Worm (Caenorhabditis elegans) whole organism, L1 larva: ENCODE results near the gene unc-16.

Experiments
- C04F5.9 ChIP-seq: sonication (generic microtip); optimal IDR thresholded peaks from 2 replicates; lab custom pipeline; 2016; ENCODE audit warnings: missing genetic modification characterization, missing compliant biosample characterization
- C16A3.4 ChIP-seq: fragments of 150-350 bp; optimal IDR thresholded peaks from 2 replicates; lab custom pipeline; 2014; ENCODE audit warnings: missing biosample characterization, missing genetic modification characterization
- C34B4.2 ChIP-seq: sonication (generic microtip); optimal IDR thresholded peaks from 2 replicates; lab custom pipeline; 2017; ENCODE audit warnings: mild to moderate bottlenecking, missing genetic modification characterization, missing compliant biosample characterization
- F16B12.6 ChIP-seq: fragments of 150-350 bp; optimal IDR thresholded peaks from 2 replicates; lab custom pipeline; 2014; ENCODE audit warnings: missing biosample characterization, missing genetic modification characterization
- Y116A8C.19 ChIP-seq: sonication (generic microtip); optimal IDR thresholded peaks from 2 replicates; lab custom pipeline; 2016; ENCODE audit warnings: missing compliant biosample characterization, missing genetic modification characterization, borderline replicate concordance
- aha-1 ChIP-seq: fragments of 150-350 bp; optimal IDR thresholded peaks from 2 replicates; lab custom pipeline; 2014; ENCODE audit warnings: missing biosample characterization, missing genetic modification characterization
- blmp-1 ChIP-seq: fragments of 150-350 bp; optimal IDR thresholded peaks from 2 replicates; lab custom pipeline; 2014; ENCODE audit warnings: missing biosample characterization, missing genetic modification characterization
- ceh-82 ChIP-seq, 3 experiments: fragments of 150-350 bp in 1 of 3; sonication (generic microtip) in 2 of 3; optimal IDR thresholded peaks; 2 replicates each; lab custom pipeline; 2014 to 2017; ENCODE audit warnings: missing biosample characterization in 3 of 3, missing genetic modification characterization in 3 of 3
- ces-1 ChIP-seq: fragments of 150-350 bp; optimal IDR thresholded peaks from 2 replicates; lab custom pipeline; 2014; ENCODE audit warnings: missing biosample characterization, missing genetic modification reagents, missing genetic modification characterization
- dpl-1 ChIP-seq, 3 experiments: fragments of 150-350 bp in 2 of 3; sonication (generic microtip) in 1 of 3; optimal IDR thresholded peaks; 2 replicates each; lab custom pipeline; 2014 to 2017; ENCODE audit warnings: missing biosample characterization in 3 of 3, missing genetic modification characterization in 3 of 3, missing genetic modification reagents in 3 of 3
- efl-1 ChIP-seq, 4 experiments: fragments of 150-350 bp; optimal IDR thresholded peaks in 3 of 4; peaks in 1 of 4; 1 replicate in 1 of 4; 2 replicates in 3 of 4; lab custom pipeline; 2014; ENCODE audit warnings: missing biosample characterization in 2 of 4, missing genetic modification characterization in 2 of 4, missing genetic modification reagents in 2 of 4
- elt-2 ChIP-seq: sonication (generic microtip); optimal IDR thresholded peaks from 2 replicates; lab custom pipeline; 2016; ENCODE audit warnings: missing genetic modification characterization, mild to moderate bottlenecking, inconsistent platforms, missing compliant biosample characterization, missing genetic modification reagents
- fkh-10 ChIP-seq: sonication (generic microtip); optimal IDR thresholded peaks from 2 replicates; lab custom pipeline; 2017; ENCODE audit warnings: missing biosample characterization, missing genetic modification reagents, missing genetic modification characterization
- grh-1 ChIP-seq: fragments of 200-800 bp; sonication (Bioruptor generic); IDR thresholded peaks from 2 replicates; pipeline ENCODE4 v1.3.6; 2022; ENCODE audit warnings: missing genetic modification reagents, missing genetic modification characterization, missing compliant biosample characterization
- hlh-17 ChIP-seq: fragments of 200-800 bp; sonication (Bioruptor generic); optimal IDR thresholded peaks from 2 replicates; lab custom pipeline; 2018; ENCODE audit warnings: missing genetic modification characterization, mild to moderate bottlenecking, missing compliant biosample characterization, moderate library complexity, borderline replicate concordance
- hpl-2 ChIP-seq: fragments of 150-350 bp; optimal IDR thresholded peaks from 2 replicates; lab custom pipeline; 2014; ENCODE audit warnings: missing biosample characterization, missing genetic modification reagents, missing genetic modification characterization
- irx-1 ChIP-seq: sonication (generic microtip); optimal IDR thresholded peaks from 2 replicates; lab custom pipeline; 2016; ENCODE audit warnings: missing genetic modification characterization, missing compliant biosample characterization
- isw-1 ChIP-seq: fragments of 200-800 bp; sonication (Bioruptor generic); IDR thresholded peaks from 2 replicates; pipeline ENCODE4 v1.3.6; 2022; ENCODE audit warnings: missing genetic modification characterization, missing compliant biosample characterization
- jun-1 ChIP-seq: fragments of 150-350 bp; optimal IDR thresholded peaks from 2 replicates; lab custom pipeline; 2014; ENCODE audit warnings: missing biosample characterization, missing genetic modification reagents, missing genetic modification characterization
- lin-14 ChIP-seq: fragments of 200-800 bp; sonication (Bioruptor generic); optimal IDR thresholded peaks from 2 replicates; lab custom pipeline; 2018; ENCODE audit warnings: mild to moderate bottlenecking, missing genetic modification characterization, moderate library complexity, missing compliant biosample characterization
- lin-35 ChIP-seq, 2 experiments: fragments of 150-350 bp; optimal IDR thresholded peaks; 2 replicates each; lab custom pipeline; 2014; ENCODE audit warnings: missing biosample characterization in 2 of 2, missing genetic modification characterization in 2 of 2, missing genetic modification reagents in 2 of 2
- lir-3 ChIP-seq: sonication (generic microtip); optimal IDR thresholded peaks from 2 replicates; lab custom pipeline; 2016; ENCODE audit warnings: mild to moderate bottlenecking, missing genetic modification characterization, moderate library complexity, missing compliant biosample characterization; ENCODE audit not compliant: poor library complexity
- lsy-2 ChIP-seq, 2 experiments: fragments of 150-350 bp; optimal IDR thresholded peaks; 2 replicates each; lab custom pipeline; 2014; ENCODE audit warnings: missing biosample characterization in 2 of 2, missing genetic modification characterization in 2 of 2
- mab-9 ChIP-seq: fragments of 200-800 bp; sonication (Bioruptor generic); IDR thresholded peaks from 2 replicates; pipeline ENCODE4 v1.3.6; 2022; ENCODE audit warnings: missing genetic modification reagents, missing genetic modification characterization, missing compliant biosample characterization
- mep-1 ChIP-seq: fragments of 150-350 bp; optimal IDR thresholded peaks from 2 replicates; lab custom pipeline; 2014; ENCODE audit warnings: missing biosample characterization, missing genetic modification characterization
- nhr-19 ChIP-seq: fragments of 200-800 bp; sonication (Bioruptor generic); conservative IDR thresholded peaks from 2 replicates; pipeline ENCODE4 v1.3.6; 2022; ENCODE audit warnings: missing genetic modification characterization, missing compliant biosample characterization
- nhr-20 ChIP-seq: sonication (generic microtip); optimal IDR thresholded peaks from 2 replicates; lab custom pipeline; 2016; ENCODE audit warnings: mild to moderate bottlenecking, missing genetic modification characterization, missing compliant biosample characterization
- nhr-237 ChIP-seq: fragments of 150-350 bp; optimal IDR thresholded peaks from 2 replicates; lab custom pipeline; 2014; ENCODE audit warnings: missing biosample characterization, missing genetic modification characterization
- nhr-28 ChIP-seq: fragments of 150-350 bp; optimal IDR thresholded peaks from 2 replicates; lab custom pipeline; 2014; ENCODE audit warnings: missing biosample characterization, missing genetic modification characterization
- nhr-71 ChIP-seq: sonication (generic microtip); optimal IDR thresholded peaks from 2 replicates; lab custom pipeline; 2016; ENCODE audit warnings: mild to moderate bottlenecking, missing genetic modification characterization, moderate library complexity, missing compliant biosample characterization
- nhr-84 ChIP-seq: sonication (generic microtip); optimal IDR thresholded peaks from 2 replicates; lab custom pipeline; 2017; ENCODE audit warnings: missing biosample characterization, missing genetic modification characterization
- nhr-90 ChIP-seq: sonication (generic microtip); optimal IDR thresholded peaks from 2 replicates; lab custom pipeline; 2016; ENCODE audit warnings: mild to moderate bottlenecking, missing genetic modification characterization, missing compliant biosample characterization; ENCODE audit not compliant: poor library complexity
- pag-3 ChIP-seq: sonication (generic microtip); optimal IDR thresholded peaks from 2 replicates; lab custom pipeline; 2017; ENCODE audit warnings: missing genetic modification characterization, mild to moderate bottlenecking, missing compliant biosample characterization, antibody characterized with exemption, borderline replicate concordance; ENCODE audit not compliant: insufficient read depth
- skn-1 ChIP-seq: fragments of 150-350 bp; optimal IDR thresholded peaks from 2 replicates; lab custom pipeline; 2014; ENCODE audit warnings: missing biosample characterization, missing genetic modification characterization
- snpc-4 ChIP-seq: fragments of 150-350 bp; optimal IDR thresholded peaks from 2 replicates; lab custom pipeline; 2014; ENCODE audit warnings: missing biosample characterization, missing genetic modification characterization
- snu-23 ChIP-seq: sonication (generic microtip); optimal IDR thresholded peaks from 2 replicates; lab custom pipeline; 2016; ENCODE audit warnings: missing genetic modification characterization, missing compliant biosample characterization
- sox-4 ChIP-seq: sonication (generic microtip); optimal IDR thresholded peaks from 2 replicates; lab custom pipeline; 2016; ENCODE audit warnings: missing genetic modification characterization, missing compliant biosample characterization
- sup-37 ChIP-seq: fragments of 200-800 bp; sonication (Bioruptor generic); optimal IDR thresholded peaks from 2 replicates; lab custom pipeline; 2018; ENCODE audit warnings: mild to moderate bottlenecking, missing genetic modification characterization, missing compliant biosample characterization
- tbx-2 ChIP-seq: sonication (generic microtip); optimal IDR thresholded peaks from 2 replicates; lab custom pipeline; 2016; ENCODE audit warnings: missing genetic modification characterization, missing compliant biosample characterization
- unc-130 ChIP-seq: fragments of 150-350 bp; optimal IDR thresholded peaks from 2 replicates; lab custom pipeline; 2017; ENCODE audit warnings: missing biosample characterization, missing genetic modification characterization, inconsistent platforms
- unc-98 ChIP-seq: fragments of 200-800 bp; sonication (Bioruptor generic); IDR thresholded peaks from 2 replicates; pipeline ENCODE4 v1.3.6; 2022; ENCODE audit warnings: missing genetic modification characterization, missing compliant biosample characterization
- vab-15 ChIP-seq: sonication (generic microtip); optimal IDR thresholded peaks from 2 replicates; lab custom pipeline; 2017; ENCODE audit warnings: missing genotype, mild to moderate bottlenecking, missing genetic modification characterization, missing compliant biosample characterization
- xbp-1 ChIP-seq: sonication (generic microtip); optimal IDR thresholded peaks from 2 replicates; lab custom pipeline; 2016; ENCODE audit warnings: missing genetic modification characterization, missing compliant biosample characterization
- zip-4 ChIP-seq: fragments of 200-800 bp; sonication (Bioruptor generic); optimal IDR thresholded peaks from 2 replicates; lab custom pipeline; 2018; ENCODE audit warnings: mild to moderate bottlenecking, missing genetic modification characterization, moderate library complexity, missing compliant biosample characterization
- ztf-11 ChIP-seq, 2 experiments: sonication (generic microtip); optimal IDR thresholded peaks; 2 replicates each; lab custom pipeline; 2016 to 2017; ENCODE audit warnings: missing genetic modification characterization in 2 of 2, missing biosample characterization in 1 of 2, missing compliant biosample characterization in 1 of 2

Gene unc-16

DNA sequence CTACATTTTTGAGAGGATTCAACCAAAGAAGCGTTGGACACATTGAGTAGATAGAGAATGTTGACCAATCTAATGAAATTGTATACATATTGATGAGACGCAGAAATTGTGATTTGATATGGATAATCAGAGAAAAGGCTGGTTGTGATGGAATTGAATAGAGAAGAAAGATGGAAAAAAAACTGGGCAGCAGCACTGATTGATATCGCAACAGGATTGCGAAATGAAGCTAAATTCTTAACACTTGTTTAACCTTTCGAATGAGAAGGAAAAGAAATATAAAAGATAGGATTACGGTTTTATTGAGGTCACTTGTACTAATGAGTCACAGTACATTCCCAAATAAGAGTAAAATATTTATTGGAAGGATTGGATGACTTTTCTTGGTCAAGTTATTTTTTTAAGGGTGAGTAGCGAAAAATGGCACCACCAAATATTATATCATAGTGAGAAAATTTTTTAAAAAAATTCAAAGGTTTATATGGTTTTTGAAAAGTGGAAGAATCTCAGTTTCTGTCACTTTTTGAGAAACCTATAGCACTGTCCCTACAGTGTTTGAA, 43.8 kb upstream of the unc-16 start (continued):
- TF ChIP-seq elt-2 (tag; lab: Kevin White, UChicago) (no peak), zip-4 (GFP tag; lab: Kevin White, UChicago) (no peak), lin-14 (peak; percentile 44), blmp-1 (peak; percentile 63), hpl-2 (GFP tag; lab: Kevin White, UChicago) (no peak), Y116A8C.19 (tag; lab: Kevin White, UChicago) (no peak), nhr-90 (tag; lab: Kevin White, UChicago) (no peak), lin-35 (GFP tag; optimal IDR thresholded peaks at IDR 0.05; lab: Kevin White, UChicago) (peak in 1 of 2 experiments; percentile 7), C16A3.4 (tag; lab: Kevin White, UChicago) (peak; percentile 17), snpc-4 (tag; lab: Kevin White, UChicago) (no peak), lir-3 (tag; lab: Kevin White, UChicago) (no peak)
- TF ChIP-seq, all 84 proteins: peak for 9

DNA sequence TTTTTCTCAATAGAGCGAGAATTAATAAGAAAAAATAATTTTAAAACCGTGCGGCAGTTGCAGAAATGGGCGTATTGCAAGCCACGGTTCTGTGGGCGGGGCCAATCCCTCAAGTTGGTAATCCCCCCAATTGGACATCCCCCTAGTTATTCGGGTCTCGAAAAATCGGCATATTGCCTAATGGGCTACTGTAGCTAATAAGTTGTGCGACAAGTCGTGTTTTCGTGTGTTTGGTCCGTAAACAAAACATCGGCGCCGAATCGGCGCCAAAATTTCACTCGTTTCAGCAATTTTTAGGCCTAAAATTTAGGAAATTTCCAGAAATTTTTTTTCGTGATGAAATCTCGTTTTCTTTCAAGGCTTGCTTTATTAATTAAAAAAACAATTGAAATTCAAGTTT, 41.7 kb upstream of the unc-16 start:
- no peak for TF ChIP-seq grh-1 (GFP tag; lab: Robert Waterston, UW)
- no peak for TF ChIP-seq mab-9
- TF ChIP-seq nhr-237: no peak
- no peak for TF ChIP-seq F16B12.6 (tag; lab: Kevin White, UChicago)
- no peak for TF ChIP-seq nhr-19
- TF ChIP-seq skn-1: no peak
- TF ChIP-seq C04F5.9 (tag; lab: Kevin White, UChicago): no peak
- no peak for TF ChIP-seq isw-1 (GFP tag; lab: Robert Waterston, UW)
- TF ChIP-seq sup-37 (GFP tag; lab: Kevin White, UChicago): no peak
- no peak for TF ChIP-seq hpl-2 (GFP tag; lab: Kevin White, UChicago)
- no peak for TF ChIP-seq xbp-1 (tag; lab: Kevin White, UChicago)
- TF ChIP-seq elt-2 (tag; lab: Kevin White, UChicago): no peak

- TF ChIP-seq nhr-19: no peak
- no peak for TF ChIP-seq tbx-2
- peak; percentile 27 for TF ChIP-seq pag-3 (tag; lab: Kevin White, UChicago)
- peak; percentile 64 for TF ChIP-seq C16A3.4 (tag; lab: Kevin White, UChicago)
- TF ChIP-seq efl-1 (optimal IDR thresholded peaks at IDR 0.05; lab: Kevin White, UChicago): peak; percentile 45 to 57
- peak; percentile 52 to 79 for TF ChIP-seq efl-1 (GFP tag; optimal IDR thresholded peaks at IDR 0.05 in 1 of 2; lab: Kevin White, UChicago)
- no peak for TF ChIP-seq nhr-90 (tag; lab: Kevin White, UChicago)
- no peak for TF ChIP-seq jun-1 (tag; lab: Kevin White, UChicago)
- TF ChIP-seq ces-1 (GFP tag; lab: Kevin White, UChicago): no peak
- TF ChIP-seq aha-1 (tag; lab: Kevin White, UChicago): no peak
- TF ChIP-seq skn-1: peak; percentile 32
- no peak for TF ChIP-seq ztf-11 (tag; optimal IDR thresholded peaks at IDR 0.05; lab: Kevin White, UChicago)
- peak; percentile 58 for TF ChIP-seq blmp-1
- TF ChIP-seq Y116A8C.19 (tag; lab: Kevin White, UChicago): no peak
- TF ChIP-seq irx-1 (tag; lab: Kevin White, UChicago): no peak
- TF ChIP-seq vab-15 (tag; lab: Kevin White, UChicago): no peak
- TF ChIP-seq lin-35 (GFP tag; optimal IDR thresholded peaks at IDR 0.05; lab: Kevin White, UChicago): peak; percentile 39 to 77
- TF ChIP-seq F16B12.6 (tag; lab: Kevin White, UChicago): no peak
- no peak for TF ChIP-seq fkh-10 (GFP tag; lab: Kevin White, UChicago)
- no peak for TF ChIP-seq hlh-17 (GFP tag; lab: Kevin White, UChicago)
- no peak for TF ChIP-seq unc-98 (GFP tag; lab: Robert Waterston, UW)
- TF ChIP-seq lsy-2 (tag; optimal IDR thresholded peaks at IDR 0.05; lab: Kevin White, UChicago): peak in 1 of 2 experiments; percentile 77
- peak; percentile 63 for TF ChIP-seq snu-23 (GFP tag; lab: Kevin White, UChicago)
- TF ChIP-seq C04F5.9 (tag; lab: Kevin White, UChicago): no peak
- no peak for TF ChIP-seq C34B4.2 (tag; lab: Kevin White, UChicago)
- TF ChIP-seq unc-130 (tag; lab: Kevin White, UChicago): peak; percentile 42
- peak; percentile 74 for TF ChIP-seq mep-1
- no peak for TF ChIP-seq nhr-28 (tag; lab: Kevin White, UChicago)
- peak; percentile 16 for TF ChIP-seq nhr-71
- TF ChIP-seq sox-4 (tag; lab: Kevin White, UChicago): no peak
- TF ChIP-seq snpc-4 (tag; lab: Kevin White, UChicago): no peak
- peak in 1 of 3 experiments; percentile 65 for TF ChIP-seq ceh-82 (tag; optimal IDR thresholded peaks at IDR 0.05; lab: Kevin White, UChicago)
- peak; percentile 1 to 69 (median 31) for TF ChIP-seq dpl-1 (GFP tag; optimal IDR thresholded peaks at IDR 0.05; lab: Kevin White, UChicago)
- no peak for TF ChIP-seq nhr-84
- TF ChIP-seq lir-3 (tag; lab: Kevin White, UChicago): peak; percentile 6
- TF ChIP-seq lin-14: peak; percentile 71
- TF ChIP-seq nhr-20 (tag; lab: Kevin White, UChicago): peak; percentile 26
Observed at ce11 chrIII:9507799-9508198, 38.3 kb upstream of the unc-16 start, which contains the start of gene vha-14. TSS of gene vha-14 (plus strand) at chrIII:9508100.
